Worm (Caenorhabditis elegans) whole organism, L4 larva: Measurements from ENCODE around the gene F10D7.3.
A peak's percentile ranks its signal among the peaks of the same experiment; 100 is the strongest.

ENCODE experiments used
- R02D3.7 ChIP-seq: fragments of 150-350 bp; sonication (generic microtip); optimal IDR thresholded peaks from 3 replicates; lab custom pipeline; 2014; ENCODE audit warnings: missing biosample characterization, missing genetic modification characterization
- arid-1 ChIP-seq: fragments of 200-800 bp; sonication (Bioruptor generic); conservative IDR thresholded peaks from 2 replicates; pipeline ENCODE4 v1.3.6; 2022; ENCODE audit warnings: missing genetic modification reagents, missing genetic modification characterization, missing compliant biosample characterization
- ceh-82 ChIP-seq: sonication (generic microtip); optimal IDR thresholded peaks from 2 replicates; lab custom pipeline; 2017; ENCODE audit warnings: missing biosample characterization, missing genetic modification characterization
- fos-1 ChIP-seq: fragments of 150-350 bp; optimal IDR thresholded peaks from 2 replicates; lab custom pipeline; 2014; ENCODE audit warnings: missing biosample characterization, missing genetic modification characterization
- jun-1 ChIP-seq: fragments of 150-350 bp; optimal IDR thresholded peaks from 2 replicates; lab custom pipeline; 2014; ENCODE audit warnings: missing biosample characterization, missing genetic modification reagents, missing genetic modification characterization
- lir-3 ChIP-seq: sonication (generic microtip); optimal IDR thresholded peaks from 2 replicates; lab custom pipeline; 2016; ENCODE audit warnings: mild to moderate bottlenecking, missing genetic modification characterization, missing compliant biosample characterization
- mdl-1 ChIP-seq, 2 experiments: fragments of 150-350 bp in 1 of 2; sonication (generic microtip) in 1 of 2; optimal IDR thresholded peaks; 2 replicates each; lab custom pipeline; 2014 to 2017; ENCODE audit warnings: missing biosample characterization in 2 of 2, missing genetic modification characterization in 2 of 2
- nhr-237 ChIP-seq: sonication (generic microtip); optimal IDR thresholded peaks from 2 replicates; lab custom pipeline; 2017; ENCODE audit warnings: missing biosample characterization, missing genetic modification characterization
- nhr-42 ChIP-seq: fragments of 200-800 bp; sonication (Bioruptor generic); IDR thresholded peaks from 2 replicates; pipeline ENCODE4 v1.3.6; 2022; ENCODE audit warnings: missing genetic modification characterization, missing compliant biosample characterization
- nhr-77 ChIP-seq: fragments of 150-350 bp; optimal IDR thresholded peaks from 2 replicates; lab custom pipeline; 2014; ENCODE audit warnings: missing biosample characterization, missing genetic modification characterization
- unc-62 ChIP-seq, 3 experiments: fragments of 150-350 bp in 1 of 3; sonication (generic microtip); optimal IDR thresholded peaks in 2 of 3; peaks in 1 of 3; 1 replicate in 1 of 3; 2 replicates in 2 of 3; lab custom pipeline; 2014 to 2017; ENCODE audit warnings: missing biosample characterization in 3 of 3, missing genetic modification characterization in 3 of 3, missing genetic modification reagents in 3 of 3, missing genotype in 1 of 3
- zfp-3 ChIP-seq: fragments of 200-800 bp; sonication (Bioruptor generic); conservative IDR thresholded peaks from 2 replicates; pipeline ENCODE4 v1.3.6; 2022; ENCODE audit warnings: missing genetic modification reagents, missing genetic modification characterization, missing compliant biosample characterization
- ztf-7 ChIP-seq: fragments of 150-350 bp; optimal IDR thresholded peaks from 2 replicates; lab custom pipeline; 2014; ENCODE audit warnings: missing biosample characterization, missing genetic modification characterization

DNA sequence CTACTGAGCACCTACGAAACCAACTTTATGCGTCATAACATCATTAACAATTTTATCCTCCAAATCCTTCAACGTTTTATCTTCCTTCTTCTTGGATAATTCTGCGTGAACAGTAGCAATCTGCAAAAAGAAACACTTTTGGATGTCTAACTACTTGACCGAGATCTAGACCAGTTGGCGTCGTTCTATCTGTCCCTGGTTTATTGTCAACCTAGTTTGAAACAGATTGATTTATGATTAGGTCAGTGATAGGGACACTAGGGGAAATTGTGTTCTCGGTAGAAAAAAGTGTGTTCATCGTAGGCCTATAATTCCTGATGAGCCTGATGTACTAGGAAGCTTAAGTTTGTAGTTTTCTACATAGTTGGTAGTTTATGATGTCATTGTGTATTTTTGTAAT is 479 bp downstream of the F10D7.3 start:
- TF ChIP-seq ztf-7 (tag; lab: Kevin White, UChicago) (no peak), unc-62 (GFP tag; optimal IDR thresholded peaks at IDR 0.05 in 1 of 2; lab: Kevin White, UChicago) (peak in 1 of 2 experiments; percentile 98), unc-62 (tag; optimal IDR thresholded peaks at IDR 0.05; lab: Kevin White, UChicago) (no peak), nhr-42 (GFP tag; lab: Robert Waterston, UW) (no peak), fos-1 (tag; lab: Kevin White, UChicago) (no peak), R02D3.7 (no peak), arid-1 (GFP tag; lab: Robert Waterston, UW) (no peak), nhr-237 (tag; lab: Kevin White, UChicago) (no peak), zfp-3 (no peak), lir-3 (tag; lab: Kevin White, UChicago) (no peak), mdl-1 (tag; optimal IDR thresholded peaks at IDR 0.05; lab: Kevin White, UChicago) (no peak), ceh-82 (tag; lab: Kevin White, UChicago) (no peak), jun-1 (tag; lab: Kevin White, UChicago) (no peak), nhr-77 (tag; lab: Kevin White, UChicago) (no peak)
